Worm (Caenorhabditis elegans) whole organism, young adult: Measurements from ENCODE around the gene clec-153.
A peak's percentile ranks its signal among the peaks of the same experiment; 100 is the strongest.

Experiments
- C17E4.6 ChIP-seq: fragments of 200-800 bp; sonication (Bioruptor generic); IDR thresholded peaks from 2 replicates; pipeline ENCODE4 v1.3.6; 2022; ENCODE audit warnings: missing genetic modification reagents, missing genetic modification characterization, missing compliant biosample characterization
- D2030.7 ChIP-seq: fragments of 200-800 bp; sonication (Bioruptor generic); IDR thresholded peaks from 2 replicates; pipeline ENCODE4 v1.3.6; 2022; ENCODE audit warnings: missing genetic modification reagents, missing genetic modification characterization, missing compliant biosample characterization
- F10E7.11 ChIP-seq: sonication (generic microtip); optimal IDR thresholded peaks from 2 replicates; lab custom pipeline; 2017; ENCODE audit warnings: mild to moderate bottlenecking, missing genetic modification characterization, moderate library complexity, missing compliant biosample characterization
- F33H1.4 ChIP-seq: fragments of 200-800 bp; sonication (Bioruptor generic); IDR thresholded peaks from 2 replicates; pipeline ENCODE4 v1.3.6; 2022; ENCODE audit warnings: missing genetic modification reagents, missing genetic modification characterization, missing compliant biosample characterization
- F52B5.7 ChIP-seq: sonication (generic microtip); optimal IDR thresholded peaks from 2 replicates; lab custom pipeline; 2016; ENCODE audit warnings: mild to moderate bottlenecking, missing genetic modification characterization, missing compliant biosample characterization
- F57C9.4 ChIP-seq: sonication (generic microtip); optimal IDR thresholded peaks from 2 replicates; lab custom pipeline; 2017; ENCODE audit warnings: mild to moderate bottlenecking, missing genetic modification characterization, missing compliant biosample characterization
- K12H6.12 ChIP-seq: fragments of 200-800 bp; sonication (Bioruptor generic); optimal IDR thresholded peaks from 2 replicates; lab custom pipeline; 2018; ENCODE audit warnings: mild to moderate bottlenecking, missing genetic modification characterization, missing compliant biosample characterization
- ZK185.1 ChIP-seq: sonication (generic microtip); optimal IDR thresholded peaks from 2 replicates; lab custom pipeline; 2016; ENCODE audit warnings: mild to moderate bottlenecking, missing genetic modification characterization, missing compliant biosample characterization; ENCODE audit not compliant: poor library complexity, severe bottlenecking
- aptf-2 ChIP-seq: fragments of 200-800 bp; sonication (Bioruptor generic); conservative IDR thresholded peaks from 2 replicates; pipeline ENCODE4 v1.3.6; 2022; ENCODE audit warnings: missing genetic modification reagents, missing genetic modification characterization, missing compliant biosample characterization
- aptf-3 ChIP-seq: fragments of 200-800 bp; sonication (Bioruptor generic); IDR thresholded peaks from 2 replicates; pipeline ENCODE4 v1.3.6; 2022; ENCODE audit warnings: missing genetic modification characterization, missing compliant biosample characterization
- atf-7 ChIP-seq: sonication (generic microtip); optimal IDR thresholded peaks from 2 replicates; lab custom pipeline; 2017; ENCODE audit warnings: mild to moderate bottlenecking, missing genetic modification characterization, missing compliant biosample characterization
- athp-1 ChIP-seq: sonication (generic microtip); optimal IDR thresholded peaks from 2 replicates; lab custom pipeline; 2017; ENCODE audit warnings: mild to moderate bottlenecking, missing genetic modification characterization, missing compliant biosample characterization
- cebp-1 ChIP-seq, 2 experiments: fragments of 200-800 bp in 1 of 2; sonication (Bioruptor generic) in 1 of 2; sonication (generic microtip) in 1 of 2; IDR thresholded peaks in 1 of 2; optimal IDR thresholded peaks in 1 of 2; 2 replicates each; pipeline versions ENCODE4 v1.3.6 to Lab custom; 2017 to 2022; ENCODE audit warnings: missing compliant biosample characterization in 2 of 2, missing genetic modification characterization in 2 of 2, mild to moderate bottlenecking in 1 of 2, missing genetic modification reagents in 1 of 2, moderate library complexity in 1 of 2
- cebp-2 ChIP-seq: fragments of 200-800 bp; sonication (Bioruptor generic); IDR thresholded peaks from 2 replicates; pipeline ENCODE4 v1.3.6; 2022; ENCODE audit warnings: missing genetic modification characterization, missing compliant biosample characterization
- ceh-27 ChIP-seq: fragments of 200-800 bp; sonication (Bioruptor generic); optimal IDR thresholded peaks from 2 replicates; lab custom pipeline; 2018; ENCODE audit warnings: mild to moderate bottlenecking, missing genetic modification characterization, moderate library complexity, missing compliant biosample characterization
- ceh-40 ChIP-seq: fragments of 200-800 bp; sonication (Bioruptor generic); IDR thresholded peaks from 2 replicates; pipeline ENCODE4 v1.3.6; 2022; ENCODE audit warnings: missing genetic modification characterization, missing compliant biosample characterization
- ceh-79 ChIP-seq: sonication (generic microtip); optimal IDR thresholded peaks from 2 replicates; lab custom pipeline; 2017; ENCODE audit warnings: mild to moderate bottlenecking, missing genetic modification characterization, missing compliant biosample characterization
- ceh-91 ChIP-seq: fragments of 200-800 bp; sonication (Bioruptor generic); IDR thresholded peaks from 2 replicates; pipeline ENCODE4 v1.3.6; 2022; ENCODE audit warnings: missing genetic modification reagents, missing genetic modification characterization, missing compliant biosample characterization
- dox-1 ChIP-seq: fragments of 200-800 bp; sonication (Bioruptor generic); IDR thresholded peaks from 2 replicates; pipeline ENCODE4 v1.3.6; 2022; ENCODE audit warnings: missing genetic modification reagents, missing genetic modification characterization, missing compliant biosample characterization
- egrh-3 ChIP-seq: fragments of 200-800 bp; sonication (Bioruptor generic); IDR thresholded peaks from 2 replicates; pipeline ENCODE4 v1.3.6; 2022; ENCODE audit warnings: missing genetic modification reagents, missing genetic modification characterization, missing compliant biosample characterization
- ekl-4 ChIP-seq: fragments of 200-800 bp; sonication (Bioruptor generic); IDR thresholded peaks from 2 replicates; pipeline ENCODE4 v1.3.6; 2022; ENCODE audit warnings: missing genetic modification reagents, missing genetic modification characterization, missing compliant biosample characterization
- ets-4 ChIP-seq: fragments of 200-800 bp; sonication (Bioruptor generic); optimal IDR thresholded peaks from 2 replicates; lab custom pipeline; 2018; ENCODE audit warnings: mild to moderate bottlenecking, missing genetic modification characterization, missing compliant biosample characterization
- gei-17 ChIP-seq: fragments of 200-800 bp; sonication (Bioruptor generic); optimal IDR thresholded peaks from 2 replicates; lab custom pipeline; 2018; ENCODE audit warnings: mild to moderate bottlenecking, missing genetic modification characterization, missing compliant biosample characterization
- lin-26 ChIP-seq: fragments of 200-800 bp; sonication (Bioruptor generic); IDR thresholded peaks from 2 replicates; pipeline ENCODE4 v1.3.6; 2022; ENCODE audit warnings: missing genetic modification reagents, missing genetic modification characterization, missing compliant biosample characterization
- lin-35 ChIP-seq, 3 experiments: fragments of 150-350 bp in 2 of 3; sonication (generic microtip) in 1 of 3; optimal IDR thresholded peaks; 2 replicates each; lab custom pipeline; 2014 to 2018; ENCODE audit warnings: missing biosample characterization in 3 of 3, missing genetic modification characterization in 3 of 3, missing genetic modification reagents in 3 of 3
- lin-40 ChIP-seq: sonication (generic microtip); optimal IDR thresholded peaks from 2 replicates; lab custom pipeline; 2016; ENCODE audit warnings: missing genetic modification characterization, mild to moderate bottlenecking, missing compliant biosample characterization, missing genotype, missing genetic modification reagents
- madf-3 ChIP-seq: fragments of 200-800 bp; sonication (Bioruptor generic); IDR thresholded peaks from 2 replicates; pipeline ENCODE4 v1.3.6; 2022; ENCODE audit warnings: missing genetic modification reagents, missing genetic modification characterization, missing compliant biosample characterization
- mcd-1 ChIP-seq: fragments of 200-800 bp; sonication (Bioruptor generic); IDR thresholded peaks from 2 replicates; pipeline ENCODE4 v1.3.6; 2022; ENCODE audit warnings: missing genetic modification reagents, missing genetic modification characterization, missing compliant biosample characterization
- nfya-1 ChIP-seq: sonication (generic microtip); optimal IDR thresholded peaks from 2 replicates; lab custom pipeline; 2017; ENCODE audit warnings: antibody characterized with exemption, missing compliant biosample characterization, missing genetic modification characterization, borderline replicate concordance; ENCODE audit not compliant: insufficient read depth
- pbrm-1 ChIP-seq: fragments of 200-800 bp; sonication (Bioruptor generic); IDR thresholded peaks from 2 replicates; pipeline ENCODE4 v1.3.6; 2022; ENCODE audit warnings: missing genetic modification reagents, missing genetic modification characterization, missing compliant biosample characterization
- rec-8 ChIP-seq, 2 experiments: sonication (generic microtip); optimal IDR thresholded peaks; 2 replicates each; lab custom pipeline; 2016; ENCODE audit warnings: mild to moderate bottlenecking in 2 of 2, missing genetic modification characterization in 2 of 2, missing genetic modification reagents in 2 of 2, missing genotype in 2 of 2, missing biosample characterization in 1 of 2, missing compliant biosample characterization in 1 of 2, moderate library complexity in 1 of 2
- snpc-3.4 ChIP-seq: sonication (generic microtip); optimal IDR thresholded peaks from 2 replicates; lab custom pipeline; 2017; ENCODE audit warnings: missing genetic modification characterization, mild to moderate bottlenecking, missing compliant biosample characterization, antibody characterized with exemption, moderate library complexity, missing genotype, missing genetic modification reagents
- unc-62 ChIP-seq: fragments of 150-350 bp; optimal IDR thresholded peaks from 2 replicates; lab custom pipeline; 2014; ENCODE audit warnings: missing biosample characterization, missing genetic modification reagents, missing genetic modification characterization
- ztf-28 ChIP-seq: fragments of 200-800 bp; sonication (Bioruptor generic); IDR thresholded peaks from 2 replicates; pipeline ENCODE4 v1.3.6; 2022; ENCODE audit warnings: missing genetic modification reagents, missing genetic modification characterization, missing compliant biosample characterization

clec-153 gene

DNA sequence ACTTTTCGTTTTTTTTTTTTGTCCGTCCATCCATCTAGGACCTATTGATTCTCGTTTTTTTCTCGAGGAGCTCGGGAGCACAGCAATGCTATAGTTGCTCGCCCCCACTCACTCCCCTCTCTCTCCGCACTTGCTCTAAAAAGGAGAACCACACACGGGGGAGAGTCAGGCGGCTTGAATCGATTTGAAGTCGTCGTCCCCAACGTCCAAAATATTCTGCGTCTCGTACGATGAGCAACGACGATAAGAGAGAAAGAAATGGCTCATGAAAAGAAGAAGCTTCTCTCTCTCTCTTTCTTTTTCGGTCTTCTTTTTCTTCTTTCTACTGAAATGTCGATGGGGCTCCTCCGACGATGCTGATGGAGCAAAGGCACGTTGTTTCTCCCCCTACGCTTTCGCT, 21.4 kb downstream of the clec-153 start (continued):
- TF ChIP-seq ets-4: no peak
- TF ChIP-seq ztf-28 (GFP tag; lab: Robert Waterston, UW): no peak
- no peak for TF ChIP-seq unc-62 (GFP tag; lab: Kevin White, UChicago)
- TF ChIP-seq dox-1: no peak
- no peak for TF ChIP-seq F10E7.11 (tag; lab: Kevin White, UChicago)
- no peak for TF ChIP-seq cebp-1 (GFP tag; IDR thresholded peaks at IDR 0.05; lab: Robert Waterston, UW)
- TF ChIP-seq cebp-1 (tag; optimal IDR thresholded peaks at IDR 0.05; lab: Kevin White, UChicago): peak; percentile 39
- no peak for TF ChIP-seq gei-17
- TF ChIP-seq lin-40 (tag; lab: Kevin White, UChicago): peak; percentile 13
- TF ChIP-seq C17E4.6 (GFP tag; lab: Robert Waterston, UW): no peak

DNA sequence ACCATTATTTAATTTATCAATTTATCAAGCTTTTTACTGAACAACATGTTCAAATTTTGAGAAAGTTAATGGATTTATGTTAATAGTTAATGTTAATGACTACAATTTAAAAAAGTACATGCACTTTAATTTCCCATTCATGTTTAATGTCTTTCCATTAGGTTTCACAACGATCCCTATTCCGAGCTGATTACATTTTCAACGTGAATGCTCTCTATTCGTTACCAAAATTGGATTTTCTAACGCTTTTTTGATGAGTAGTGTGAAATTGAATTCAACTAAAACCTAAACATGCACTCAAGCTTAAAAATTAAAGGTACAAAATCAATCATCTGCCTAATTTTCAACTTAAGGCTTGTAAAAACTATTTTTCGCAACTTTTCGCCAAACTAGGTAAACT, 22.3 kb downstream of the clec-153 start:
- TF ChIP-seq F52B5.7 (tag; lab: Kevin White, UChicago) (no peak), snpc-3.4 (tag; lab: Kevin White, UChicago) (no peak), ceh-79 (tag; lab: Kevin White, UChicago) (no peak), aptf-3 (GFP tag; lab: Robert Waterston, UW) (no peak), ceh-40 (GFP tag; lab: Robert Waterston, UW) (no peak), mcd-1 (GFP tag; lab: Robert Waterston, UW) (no peak), lin-26 (no peak), egrh-3 (GFP tag; lab: Robert Waterston, UW) (no peak), athp-1 (no peak), lin-40 (tag; lab: Kevin White, UChicago) (no peak), ceh-91 (GFP tag; lab: Robert Waterston, UW) (no peak), pbrm-1 (GFP tag; lab: Robert Waterston, UW) (no peak), rec-8 (tag; optimal IDR thresholded peaks at IDR 0.05; lab: Kevin White, UChicago) (no peak), F33H1.4 (GFP tag; lab: Robert Waterston, UW) (no peak)
- TF ChIP-seq, all 124 proteins: peak for 0

DNA sequence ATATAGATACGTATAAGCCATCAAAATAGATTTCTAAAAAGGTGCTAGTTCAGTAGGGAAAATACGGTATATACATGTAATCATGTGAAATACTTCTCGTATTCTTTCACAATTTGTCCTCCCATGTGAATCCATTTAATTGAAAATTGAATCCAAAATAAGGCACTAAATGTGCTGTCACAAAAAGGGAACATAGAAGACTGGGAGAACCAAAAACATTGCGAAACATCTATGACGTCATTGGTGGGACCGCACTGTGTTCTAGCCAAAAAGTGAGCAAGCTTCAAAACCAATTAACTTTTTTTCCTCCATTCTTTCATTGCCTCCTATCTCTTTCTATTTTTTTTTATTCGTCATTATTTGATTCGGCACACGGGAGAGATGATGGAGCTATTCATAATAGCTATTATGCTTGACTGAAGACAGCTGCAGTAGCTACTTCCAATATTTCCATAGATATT, 23.4 kb downstream of the clec-153 start, which contains the start of gene cdka-1:
cdka-1 (plus strand) TSS at position 411 of the 461 bp plus-strand sequence.
- TF ChIP-seq D2030.7: no peak
- TF ChIP-seq atf-7 (tag; lab: Kevin White, UChicago): peak; percentile 47
- TF ChIP-seq aptf-2: no peak
- no peak for TF ChIP-seq madf-3
- no peak for TF ChIP-seq ceh-79 (tag; lab: Kevin White, UChicago)
- TF ChIP-seq cebp-1 (GFP tag; IDR thresholded peaks at IDR 0.05; lab: Robert Waterston, UW): no peak
- peak; percentile 86 for TF ChIP-seq cebp-1 (tag; optimal IDR thresholded peaks at IDR 0.05; lab: Kevin White, UChicago)
- no peak for TF ChIP-seq ekl-4 (GFP tag; lab: Robert Waterston, UW)
- TF ChIP-seq ZK185.1 (tag; lab: Kevin White, UChicago): no peak
- TF ChIP-seq F57C9.4 (tag; lab: Kevin White, UChicago): no peak
- TF ChIP-seq lin-35 (GFP tag; optimal IDR thresholded peaks at IDR 0.05; lab: Kevin White, UChicago): peak in 1 of 3 experiments; percentile 45
- TF ChIP-seq cebp-2 (GFP tag; lab: Robert Waterston, UW): no peak
- TF ChIP-seq nfya-1 (tag; lab: Kevin White, UChicago): no peak
- TF ChIP-seq K12H6.12: peak; percentile 60
- TF ChIP-seq, all 124 proteins: peak for 4

DNA sequence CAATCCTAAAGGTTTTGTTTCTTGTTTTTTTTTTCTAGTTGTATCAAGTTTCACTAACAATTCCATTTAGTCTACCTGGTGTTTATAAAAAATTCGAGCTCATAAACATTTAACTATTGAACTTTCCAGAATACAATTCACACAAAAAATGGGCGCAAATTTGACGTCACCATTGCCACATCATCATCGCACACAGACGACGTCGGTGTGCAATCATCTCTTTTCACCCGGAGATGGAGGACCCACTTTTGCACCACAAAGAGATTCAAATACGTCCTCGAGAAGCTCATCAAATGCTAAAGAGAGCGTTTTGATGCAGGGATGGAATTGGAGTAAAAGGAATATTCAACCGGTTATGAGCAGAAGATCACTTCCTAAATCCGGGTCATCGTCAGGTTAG, 24.4 kb downstream of the clec-153 start:
- TF ChIP-seq C17E4.6 (GFP tag; lab: Robert Waterston, UW) (no peak), ceh-27 (GFP tag; lab: Kevin White, UChicago) (peak; percentile 72)
